Worm (Caenorhabditis elegans) whole organism, late embryonic: ENCODE results near the gene F44F4.3.

Experiments
- C08G9.2 ChIP-seq: sonication (generic microtip); optimal IDR thresholded peaks from 2 replicates; lab custom pipeline; 2016; ENCODE audit warnings: mild to moderate bottlenecking, missing genetic modification characterization, moderate library complexity, missing compliant biosample characterization
- C38D4.7 ChIP-seq: fragments of 200-800 bp; sonication (Bioruptor generic); optimal IDR thresholded peaks from 2 replicates; lab custom pipeline; 2018; ENCODE audit warnings: mild to moderate bottlenecking, missing genetic modification characterization, moderate library complexity, missing compliant biosample characterization
- F13H6.1 ChIP-seq: sonication (generic microtip); optimal IDR thresholded peaks from 2 replicates; lab custom pipeline; 2016; ENCODE audit warnings: missing genetic modification characterization, missing compliant biosample characterization
- T23F11.4 ChIP-seq: fragments of 200-800 bp; sonication (Bioruptor generic); optimal IDR thresholded peaks from 2 replicates; lab custom pipeline; 2018; ENCODE audit warnings: mild to moderate bottlenecking, missing genetic modification characterization, missing compliant biosample characterization
- Y22D7AL.16 ChIP-seq: sonication (generic microtip); optimal IDR thresholded peaks from 2 replicates; lab custom pipeline; 2016; ENCODE audit warnings: missing genetic modification characterization, missing compliant biosample characterization
- ahr-1 ChIP-seq: sonication (generic microtip); optimal IDR thresholded peaks from 2 replicates; lab custom pipeline; 2016; ENCODE audit warnings: missing genetic modification characterization, missing compliant biosample characterization
- ama-1 ChIP-seq: fragments of 150-350 bp; optimal IDR thresholded peaks from 2 replicates; lab custom pipeline; 2014
- ceh-14 ChIP-seq: sonication (generic microtip); optimal IDR thresholded peaks from 2 replicates; lab custom pipeline; 2016; ENCODE audit warnings: missing genotype, missing genetic modification characterization, missing compliant biosample characterization
- ceh-19 ChIP-seq: fragments of 200-800 bp; sonication (Bioruptor generic); optimal IDR thresholded peaks from 2 replicates; lab custom pipeline; 2018; ENCODE audit warnings: mild to moderate bottlenecking, missing genetic modification characterization, missing compliant biosample characterization
- ceh-2 ChIP-seq: sonication (generic microtip); optimal IDR thresholded peaks from 2 replicates; lab custom pipeline; 2016; ENCODE audit warnings: missing genotype, missing genetic modification characterization, missing compliant biosample characterization
- ceh-24 ChIP-seq: sonication (generic microtip); optimal IDR thresholded peaks from 2 replicates; lab custom pipeline; 2016; ENCODE audit warnings: mild to moderate bottlenecking, missing genetic modification characterization, missing compliant biosample characterization
- ceh-30 ChIP-seq: fragments of 150-350 bp; optimal IDR thresholded peaks from 2 replicates; lab custom pipeline; 2014; ENCODE audit warnings: missing biosample characterization, missing genetic modification characterization
- ceh-34 ChIP-seq: sonication (generic microtip); optimal IDR thresholded peaks from 2 replicates; lab custom pipeline; 2016; ENCODE audit warnings: mild to moderate bottlenecking, missing genetic modification characterization, missing compliant biosample characterization
- ceh-48 ChIP-seq: sonication (generic microtip); optimal IDR thresholded peaks from 2 replicates; lab custom pipeline; 2016; ENCODE audit warnings: missing genetic modification characterization, inconsistent platforms, missing compliant biosample characterization
- ceh-6 ChIP-seq: fragments of 200-800 bp; sonication (Bioruptor generic); optimal IDR thresholded peaks from 2 replicates; lab custom pipeline; 2018; ENCODE audit warnings: mild to moderate bottlenecking, missing genetic modification characterization, missing compliant biosample characterization
- ceh-9 ChIP-seq: sonication (generic microtip); optimal IDR thresholded peaks from 2 replicates; lab custom pipeline; 2016; ENCODE audit warnings: mild to moderate bottlenecking, missing genetic modification characterization, inconsistent platforms, missing compliant biosample characterization
- che-1 ChIP-seq: sonication (generic microtip); optimal IDR thresholded peaks from 2 replicates; lab custom pipeline; 2016; ENCODE audit warnings: mild to moderate bottlenecking, missing genetic modification characterization, missing compliant biosample characterization
- dmd-4 ChIP-seq: sonication (generic microtip); optimal IDR thresholded peaks from 2 replicates; lab custom pipeline; 2016; ENCODE audit warnings: borderline replicate concordance, missing genetic modification characterization, missing compliant biosample characterization
- dve-1 ChIP-seq: sonication (generic microtip); optimal IDR thresholded peaks from 2 replicates; lab custom pipeline; 2017; ENCODE audit warnings: antibody characterized with exemption, mild to moderate bottlenecking, missing genetic modification characterization, missing compliant biosample characterization
- elt-2 ChIP-seq: sonication (generic microtip); optimal IDR thresholded peaks from 2 replicates; lab custom pipeline; 2016; ENCODE audit warnings: missing genetic modification reagents, missing genetic modification characterization, missing compliant biosample characterization
- elt-4 ChIP-seq: sonication (generic microtip); optimal IDR thresholded peaks from 2 replicates; lab custom pipeline; 2016; ENCODE audit warnings: missing genetic modification characterization, missing compliant biosample characterization
- ets-4 ChIP-seq: sonication (generic microtip); optimal IDR thresholded peaks from 2 replicates; lab custom pipeline; 2016; ENCODE audit warnings: missing genetic modification characterization, missing compliant biosample characterization
- fax-1 ChIP-seq: sonication (generic microtip); optimal IDR thresholded peaks from 2 replicates; lab custom pipeline; 2016; ENCODE audit warnings: missing genotype, missing genetic modification characterization, missing compliant biosample characterization
- fkh-6 ChIP-seq: sonication (generic microtip); optimal IDR thresholded peaks from 2 replicates; lab custom pipeline; 2016; ENCODE audit warnings: missing genetic modification characterization, missing compliant biosample characterization
- gmeb-2 ChIP-seq: sonication (generic microtip); optimal IDR thresholded peaks from 2 replicates; lab custom pipeline; 2016; ENCODE audit warnings: missing genetic modification characterization, inconsistent platforms, missing compliant biosample characterization
- hlh-13 ChIP-seq: fragments of 200-800 bp; sonication (Bioruptor generic); optimal IDR thresholded peaks from 2 replicates; lab custom pipeline; 2018; ENCODE audit warnings: mild to moderate bottlenecking, missing genetic modification characterization, missing compliant biosample characterization
- hlh-15 ChIP-seq: sonication (generic microtip); optimal IDR thresholded peaks from 2 replicates; lab custom pipeline; 2016; ENCODE audit warnings: missing genetic modification characterization, missing compliant biosample characterization
- hlh-6 ChIP-seq: sonication (generic microtip); optimal IDR thresholded peaks from 2 replicates; lab custom pipeline; 2016; ENCODE audit warnings: missing genotype, missing genetic modification characterization, missing compliant biosample characterization
- hlh-8 ChIP-seq: sonication (generic microtip); optimal IDR thresholded peaks from 2 replicates; lab custom pipeline; 2016; ENCODE audit warnings: missing genotype, missing genetic modification characterization, missing compliant biosample characterization
- lim-6 ChIP-seq: sonication (generic microtip); optimal IDR thresholded peaks from 2 replicates; lab custom pipeline; 2016; ENCODE audit warnings: missing genetic modification characterization, missing compliant biosample characterization
- lin-11 ChIP-seq: fragments of 200-800 bp; sonication (Bioruptor generic); optimal IDR thresholded peaks from 2 replicates; lab custom pipeline; 2018; ENCODE audit warnings: mild to moderate bottlenecking, missing genetic modification characterization, missing compliant biosample characterization
- madf-2 ChIP-seq: sonication (generic microtip); optimal IDR thresholded peaks from 2 replicates; lab custom pipeline; 2017; ENCODE audit warnings: missing genetic modification characterization, missing compliant biosample characterization
- mec-3 ChIP-seq: sonication (generic microtip); optimal IDR thresholded peaks from 2 replicates; lab custom pipeline; 2016; ENCODE audit warnings: borderline replicate concordance, missing genetic modification characterization, missing compliant biosample characterization
- nfya-1 ChIP-seq: sonication (generic microtip); optimal IDR thresholded peaks from 2 replicates; lab custom pipeline; 2017; ENCODE audit warnings: missing genetic modification characterization, mild to moderate bottlenecking, missing compliant biosample characterization, antibody characterized with exemption, moderate library complexity
- nhr-11 ChIP-seq: fragments of 150-350 bp; optimal IDR thresholded peaks from 2 replicates; lab custom pipeline; 2014; ENCODE audit warnings: missing biosample characterization, missing genetic modification characterization
- nhr-232 ChIP-seq: sonication (generic microtip); optimal IDR thresholded peaks from 2 replicates; lab custom pipeline; 2016; ENCODE audit warnings: missing genetic modification characterization, missing compliant biosample characterization
- npax-4 ChIP-seq: sonication (generic microtip); optimal IDR thresholded peaks from 2 replicates; lab custom pipeline; 2016; ENCODE audit warnings: missing genetic modification characterization, missing compliant biosample characterization
- odd-2 ChIP-seq: sonication (generic microtip); optimal IDR thresholded peaks from 2 replicates; lab custom pipeline; 2017; ENCODE audit warnings: antibody characterized with exemption, mild to moderate bottlenecking, missing genetic modification characterization, missing compliant biosample characterization
- pag-3 ChIP-seq: sonication (generic microtip); optimal IDR thresholded peaks from 2 replicates; lab custom pipeline; 2016; ENCODE audit warnings: missing compliant biosample characterization, missing genetic modification characterization, borderline replicate concordance
- pat-9 ChIP-seq: fragments of 200-800 bp; sonication (Bioruptor generic); optimal IDR thresholded peaks from 2 replicates; lab custom pipeline; 2018; ENCODE audit warnings: mild to moderate bottlenecking, missing genetic modification characterization, moderate library complexity, missing compliant biosample characterization
- pha-2 ChIP-seq: sonication (generic microtip); optimal IDR thresholded peaks from 2 replicates; lab custom pipeline; 2017; ENCODE audit warnings: mild to moderate bottlenecking, missing genetic modification characterization, missing compliant biosample characterization
- pha-4 ChIP-seq: fragments of 150-350 bp; optimal IDR thresholded peaks from 2 replicates; lab custom pipeline; 2018; ENCODE audit warnings: missing biosample characterization, missing genetic modification reagents, missing genetic modification characterization
- pqm-1 ChIP-seq: sonication (generic microtip); optimal IDR thresholded peaks from 2 replicates; lab custom pipeline; 2016; ENCODE audit warnings: missing genetic modification characterization, missing compliant biosample characterization
- pros-1 ChIP-seq: fragments of 150-350 bp; optimal IDR thresholded peaks from 2 replicates; lab custom pipeline; 2014; ENCODE audit warnings: missing biosample characterization, missing genetic modification reagents, missing genetic modification characterization
- sdc-2 ChIP-seq: sonication (generic microtip); optimal IDR thresholded peaks from 2 replicates; lab custom pipeline; 2016; ENCODE audit warnings: missing genotype, missing genetic modification characterization, missing compliant biosample characterization
- sox-4 ChIP-seq: sonication (generic microtip); optimal IDR thresholded peaks from 2 replicates; lab custom pipeline; 2017; ENCODE audit warnings: mild to moderate bottlenecking, missing genetic modification characterization, inconsistent platforms, missing compliant biosample characterization
- syd-9 ChIP-seq: sonication (generic microtip); optimal IDR thresholded peaks from 2 replicates; lab custom pipeline; 2016; ENCODE audit warnings: mild to moderate bottlenecking, missing genetic modification characterization, moderate library complexity, missing compliant biosample characterization
- tbx-2 ChIP-seq: sonication (generic microtip); optimal IDR thresholded peaks from 2 replicates; lab custom pipeline; 2016; ENCODE audit warnings: missing genetic modification characterization, missing compliant biosample characterization
- tbx-7 ChIP-seq: sonication (generic microtip); optimal IDR thresholded peaks from 2 replicates; lab custom pipeline; 2016; ENCODE audit warnings: missing genotype, missing genetic modification characterization, missing compliant biosample characterization
- ttx-3 ChIP-seq: sonication (generic microtip); optimal IDR thresholded peaks from 2 replicates; lab custom pipeline; 2016; ENCODE audit warnings: missing genetic modification reagents, missing genetic modification characterization, missing compliant biosample characterization
- unc-3 ChIP-seq, 2 experiments: fragments of 200-800 bp in 1 of 2; sonication (Bioruptor generic) in 1 of 2; sonication (generic microtip) in 1 of 2; conservative IDR thresholded peaks in 1 of 2; optimal IDR thresholded peaks in 1 of 2; 2 replicates each; pipeline versions ENCODE4 v1.3.6 to Lab custom; 2016 to 2022; ENCODE audit warnings: missing compliant biosample characterization in 2 of 2, missing genetic modification characterization in 2 of 2, missing genetic modification reagents in 1 of 2
- unc-55 ChIP-seq: sonication (generic microtip); optimal IDR thresholded peaks from 2 replicates; lab custom pipeline; 2017; ENCODE audit warnings: missing biosample characterization, missing genetic modification reagents, missing genetic modification characterization
- unc-86 ChIP-seq: sonication (generic microtip); optimal IDR thresholded peaks from 2 replicates; lab custom pipeline; 2016; ENCODE audit warnings: missing genetic modification characterization, missing compliant biosample characterization
- ztf-16 ChIP-seq: sonication (generic microtip); optimal IDR thresholded peaks from 2 replicates; lab custom pipeline; 2017; ENCODE audit warnings: missing genetic modification characterization, missing compliant biosample characterization

F44F4.3 gene

DNA sequence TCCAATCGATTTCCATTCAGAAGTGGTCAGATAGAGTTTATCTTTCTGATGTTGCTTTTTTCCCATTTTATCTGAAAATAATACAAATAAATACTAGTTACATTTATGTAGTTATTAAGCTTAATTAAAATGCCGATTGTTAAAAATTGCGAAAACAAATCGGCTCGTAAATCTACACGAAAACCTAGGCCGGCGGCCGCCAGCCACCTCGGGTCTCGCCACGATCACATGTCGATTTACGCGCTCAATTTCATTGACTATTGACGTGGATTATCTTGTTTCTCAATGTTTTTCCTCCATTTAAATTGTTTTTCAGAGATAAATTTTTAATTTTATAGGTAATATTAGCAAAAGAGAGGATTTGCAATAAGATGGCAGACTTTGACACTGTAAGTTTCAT is 13.2 kb downstream of the F44F4.3 start, which contains the start of the genes cyn-4 and copz-1:
Gene cyn-4 (minus strand): TSS at position 71 of the 400 bp plus-strand sequence.
Gene copz-1 (plus strand): TSS at position 339 of the 400 bp plus-strand sequence.
- TF ChIP-seq ttx-3 (tag; lab: Kevin White, UChicago) (no peak), hlh-8 (peak; percentile 55), ceh-34 (tag; lab: Kevin White, UChicago) (peak; percentile 38), ceh-48 (tag; lab: Kevin White, UChicago) (no peak), nhr-11 (tag; lab: Kevin White, UChicago) (no peak), lin-11 (tag; lab: Kevin White, UChicago) (no peak), C38D4.7 (GFP tag; lab: Kevin White, UChicago) (no peak), C08G9.2 (tag; lab: Kevin White, UChicago) (peak; percentile 89), che-1 (tag; lab: Kevin White, UChicago) (no peak), T23F11.4 (GFP tag; lab: Kevin White, UChicago) (no peak), elt-2 (tag; lab: Kevin White, UChicago) (peak; percentile 65), F13H6.1 (tag; lab: Kevin White, UChicago) (peak; percentile 22), ceh-6 (GFP tag; lab: Kevin White, UChicago) (no peak), unc-3 (GFP tag; conservative IDR thresholded peaks at IDR 0.05; lab: Robert Waterston, UW) (0 out of 2 replicates have a peak, but pooled peaks have one; percentile 17), unc-3 (tag; optimal IDR thresholded peaks at IDR 0.05; lab: Kevin White, UChicago) (no peak), odd-2 (tag; lab: Kevin White, UChicago) (no peak), Y22D7AL.16 (tag; lab: Kevin White, UChicago) (no peak), ama-1 (lab: Kevin White, UChicago) (no peak), tbx-2 (tag; lab: Kevin White, UChicago) (peak; percentile 92), nhr-232 (no peak), gmeb-2 (tag; lab: Kevin White, UChicago) (no peak), tbx-7 (tag; lab: Kevin White, UChicago) (peak; percentile 78), lim-6 (tag; lab: Kevin White, UChicago) (peak; percentile 48), dmd-4 (tag; lab: Kevin White, UChicago) (no peak), ceh-19 (GFP tag; lab: Kevin White, UChicago) (peak; percentile 14), npax-4 (tag; lab: Kevin White, UChicago) (no peak), hlh-15 (tag; lab: Kevin White, UChicago) (no peak), sox-4 (tag; lab: Kevin White, UChicago) (no peak), syd-9 (no peak), fax-1 (tag; lab: Kevin White, UChicago) (no peak), pha-4 (tag; lab: Kevin White, UChicago) (no peak), unc-55 (GFP tag; lab: Kevin White, UChicago) (no peak), fkh-6 (tag; lab: Kevin White, UChicago) (no peak), pat-9 (no peak), pqm-1 (tag; lab: Kevin White, UChicago) (no peak), dve-1 (no peak), mec-3 (tag; lab: Kevin White, UChicago) (no peak), ceh-14 (tag; lab: Kevin White, UChicago) (peak; percentile 69), ahr-1 (tag; lab: Kevin White, UChicago) (no peak), ets-4 (peak; percentile 87), sdc-2 (tag; lab: Kevin White, UChicago) (no peak), hlh-13 (no peak), ztf-16 (tag; lab: Kevin White, UChicago) (no peak), ceh-9 (tag; lab: Kevin White, UChicago) (no peak), elt-4 (tag; lab: Kevin White, UChicago) (no peak), madf-2 (tag; lab: Kevin White, UChicago) (no peak), pha-2 (tag; lab: Kevin White, UChicago) (no peak), pag-3 (tag; lab: Kevin White, UChicago) (no peak), pros-1 (no peak), nfya-1 (tag; lab: Kevin White, UChicago) (peak; percentile 60), hlh-6 (tag; lab: Kevin White, UChicago) (no peak), ceh-24 (tag; lab: Kevin White, UChicago) (no peak), ceh-30 (no peak), unc-86 (tag; lab: Kevin White, UChicago) (no peak), ceh-2 (tag; lab: Kevin White, UChicago) (peak; percentile 92)
